Worm (Caenorhabditis elegans) whole organism, L2 larva: ENCODE measurements around the gene B0303.11.

Source experiments
- elt-3 ChIP-seq: sonication (generic microtip); optimal IDR thresholded peaks from 2 replicates; lab custom pipeline; 2017; ENCODE audit warnings: missing biosample characterization, missing genetic modification characterization
- lin-39 ChIP-seq: fragments of 150-350 bp; optimal IDR thresholded peaks from 2 replicates; lab custom pipeline; 2014; ENCODE audit warnings: missing biosample characterization, missing genetic modification reagents, missing genetic modification characterization
- lsy-2 ChIP-seq, 2 experiments: fragments of 150-350 bp in 1 of 2; sonication (generic microtip) in 1 of 2; optimal IDR thresholded peaks; 2 replicates each; lab custom pipeline; 2014 to 2017; ENCODE audit warnings: missing biosample characterization in 2 of 2, missing genetic modification characterization in 2 of 2
- nhr-11 ChIP-seq: fragments of 150-350 bp; optimal IDR thresholded peaks from 2 replicates; lab custom pipeline; 2014; ENCODE audit warnings: missing biosample characterization, missing genetic modification characterization
- nhr-25 ChIP-seq: fragments of 150-350 bp; sonication (generic microtip); optimal IDR thresholded peaks from 3 replicates; lab custom pipeline; 2014; ENCODE audit warnings: missing biosample characterization, missing genetic modification characterization
- nhr-77 ChIP-seq: fragments of 150-350 bp; optimal IDR thresholded peaks from 2 replicates; lab custom pipeline; 2014; ENCODE audit warnings: missing biosample characterization, missing genetic modification characterization
- unc-55 ChIP-seq: fragments of 150-350 bp; sonication (generic microtip); optimal IDR thresholded peaks from 3 replicates; lab custom pipeline; 2014; ENCODE audit warnings: missing biosample characterization, missing genetic modification reagents, missing genetic modification characterization
- ztf-11 ChIP-seq: sonication (generic microtip); optimal IDR thresholded peaks from 2 replicates; lab custom pipeline; 2017; ENCODE audit warnings: missing biosample characterization, missing genetic modification characterization

DNA sequence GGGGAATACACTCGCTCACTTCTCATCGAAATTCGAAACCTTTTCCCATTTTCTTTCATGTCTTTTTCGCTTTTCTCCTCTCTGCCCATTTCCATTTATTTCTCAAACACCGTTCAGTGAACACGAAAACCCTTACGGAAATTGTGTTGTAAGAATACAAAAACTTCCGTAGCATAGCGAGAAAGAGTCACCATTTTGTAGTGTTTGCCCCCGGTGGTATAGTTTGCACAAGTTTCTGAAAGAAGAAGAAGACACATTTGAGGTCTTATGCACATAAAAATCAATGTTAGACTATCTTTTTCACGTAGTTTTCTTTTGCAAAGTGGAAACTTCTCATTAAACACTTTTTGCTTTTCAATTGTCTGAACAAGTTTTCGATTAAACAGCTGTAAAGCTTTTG is 8.9 kb upstream of the B0303.11 start:
- TF ChIP-seq nhr-77 (tag; lab: Kevin White, UChicago) (no peak), lin-39 (no peak), elt-3 (tag; lab: Kevin White, UChicago) (no peak), lsy-2 (tag; optimal IDR thresholded peaks at IDR 0.05; lab: Kevin White, UChicago) (no peak), ztf-11 (tag; lab: Kevin White, UChicago) (no peak), unc-55 (GFP tag; lab: Kevin White, UChicago) (no peak), nhr-25 (tag; lab: Kevin White, UChicago) (no peak), nhr-11 (tag; lab: Kevin White, UChicago) (no peak)
